Worm (Caenorhabditis elegans) whole organism, L3 larva: ENCODE results near the gene ugt-35.

ENCODE experiments used
- R02D3.7 ChIP-seq: fragments of 150-350 bp; optimal IDR thresholded peaks from 2 replicates; lab custom pipeline; 2014; ENCODE audit warnings: missing biosample characterization, missing genetic modification characterization
- aly-2 ChIP-seq: fragments of 150-350 bp; optimal IDR thresholded peaks from 2 replicates; lab custom pipeline; 2014; ENCODE audit warnings: missing biosample characterization, missing genetic modification characterization
- ama-1 ChIP-seq: fragments of 150-350 bp; optimal IDR thresholded peaks from 2 replicates; lab custom pipeline; 2018
- ceh-28 ChIP-seq: fragments of 150-350 bp; optimal IDR thresholded peaks from 2 replicates; lab custom pipeline; 2014; ENCODE audit warnings: missing biosample characterization, missing genetic modification reagents, missing genetic modification characterization
- egl-27 ChIP-seq: sonication (generic microtip); optimal IDR thresholded peaks from 4 replicates; lab custom pipeline; 2017; ENCODE audit warnings: missing biosample characterization, missing genetic modification reagents, missing genetic modification characterization
- egl-5 ChIP-seq: fragments of 150-350 bp; optimal IDR thresholded peaks from 2 replicates; lab custom pipeline; 2017; ENCODE audit warnings: missing biosample characterization, missing genetic modification reagents, missing genetic modification characterization, inconsistent platforms
- elt-2 ChIP-seq: sonication (generic microtip); optimal IDR thresholded peaks from 2 replicates; lab custom pipeline; 2016; ENCODE audit warnings: missing genetic modification reagents, mild to moderate bottlenecking, missing genetic modification characterization, missing compliant biosample characterization
- fkh-10 ChIP-seq: sonication (generic microtip); optimal IDR thresholded peaks from 2 replicates; lab custom pipeline; 2017; ENCODE audit warnings: missing biosample characterization, missing genetic modification reagents, missing genetic modification characterization
- fos-1 ChIP-seq: fragments of 150-350 bp; optimal IDR thresholded peaks from 2 replicates; lab custom pipeline; 2014; ENCODE audit warnings: missing biosample characterization, missing genetic modification characterization
- hmg-11 ChIP-seq: sonication (generic microtip); optimal IDR thresholded peaks from 2 replicates; lab custom pipeline; 2016; ENCODE audit warnings: missing genetic modification characterization, missing compliant biosample characterization
- jun-1 ChIP-seq: fragments of 150-350 bp; optimal IDR thresholded peaks from 2 replicates; lab custom pipeline; 2014; ENCODE audit warnings: missing biosample characterization, missing genetic modification reagents, missing genetic modification characterization
- lin-15B ChIP-seq: fragments of 150-350 bp; optimal IDR thresholded peaks from 2 replicates; lab custom pipeline; 2014; ENCODE audit warnings: missing biosample characterization, missing genetic modification characterization
- lin-39 ChIP-seq: fragments of 150-350 bp; optimal IDR thresholded peaks from 2 replicates; lab custom pipeline; 2018; ENCODE audit warnings: missing biosample characterization, missing genetic modification reagents, missing genetic modification characterization
- lsy-12 ChIP-seq: sonication (generic microtip); optimal IDR thresholded peaks from 2 replicates; lab custom pipeline; 2016; ENCODE audit warnings: mild to moderate bottlenecking, missing genetic modification characterization, missing compliant biosample characterization
- mdl-1 ChIP-seq: fragments of 150-350 bp; optimal IDR thresholded peaks from 2 replicates; lab custom pipeline; 2014; ENCODE audit warnings: missing biosample characterization, missing genetic modification characterization
- nfya-1 ChIP-seq: sonication (generic microtip); optimal IDR thresholded peaks from 2 replicates; lab custom pipeline; 2017; ENCODE audit warnings: missing genetic modification characterization, mild to moderate bottlenecking, missing compliant biosample characterization, antibody characterized with exemption, moderate library complexity; ENCODE audit not compliant: insufficient read depth
- nhr-11 ChIP-seq: fragments of 150-350 bp; optimal IDR thresholded peaks from 2 replicates; lab custom pipeline; 2014; ENCODE audit warnings: missing biosample characterization, missing genetic modification characterization
- nhr-12 ChIP-seq: fragments of 150-350 bp; optimal IDR thresholded peaks from 2 replicates; lab custom pipeline; 2014; ENCODE audit warnings: missing biosample characterization, missing genetic modification characterization
- nhr-23 ChIP-seq: fragments of 150-350 bp; optimal IDR thresholded peaks from 2 replicates; lab custom pipeline; 2014; ENCODE audit warnings: missing biosample characterization, missing genetic modification reagents, missing genetic modification characterization
- nhr-237 ChIP-seq: fragments of 150-350 bp; optimal IDR thresholded peaks from 2 replicates; lab custom pipeline; 2014; ENCODE audit warnings: missing biosample characterization, missing genetic modification characterization
- nhr-28 ChIP-seq: fragments of 150-350 bp; optimal IDR thresholded peaks from 2 replicates; lab custom pipeline; 2014; ENCODE audit warnings: missing biosample characterization, missing genetic modification characterization
- nhr-43 ChIP-seq: sonication (generic microtip); optimal IDR thresholded peaks from 2 replicates; lab custom pipeline; 2016; ENCODE audit warnings: mild to moderate bottlenecking, missing genetic modification characterization, missing compliant biosample characterization; ENCODE audit not compliant: poor library complexity, severe bottlenecking
- nhr-77 ChIP-seq: fragments of 150-350 bp; optimal IDR thresholded peaks from 2 replicates; lab custom pipeline; 2014; ENCODE audit warnings: missing biosample characterization, missing genetic modification characterization
- pha-4 ChIP-seq: fragments of 150-350 bp; optimal IDR thresholded peaks from 2 replicates; lab custom pipeline; 2014; ENCODE audit warnings: missing biosample characterization, missing genetic modification reagents, missing genetic modification characterization
- pqm-1 ChIP-seq: fragments of 150-350 bp; optimal IDR thresholded peaks from 2 replicates; lab custom pipeline; 2017; ENCODE audit warnings: missing biosample characterization, missing genetic modification characterization, inconsistent platforms
- sea-2 ChIP-seq: fragments of 150-350 bp; sonication (generic microtip); optimal IDR thresholded peaks from 4 replicates; lab custom pipeline; 2014; ENCODE audit warnings: missing biosample characterization, missing genetic modification reagents, missing genetic modification characterization
- snpc-4 ChIP-seq: fragments of 150-350 bp; optimal IDR thresholded peaks from 2 replicates; lab custom pipeline; 2014; ENCODE audit warnings: missing biosample characterization, missing genetic modification characterization
- unc-39 ChIP-seq: sonication (generic microtip); optimal IDR thresholded peaks from 4 replicates; lab custom pipeline; 2017; ENCODE audit warnings: missing biosample characterization, missing genetic modification characterization
- unc-62 ChIP-seq: fragments of 150-350 bp; sonication (generic microtip); optimal IDR thresholded peaks from 4 replicates; lab custom pipeline; 2014; ENCODE audit warnings: missing biosample characterization, missing genetic modification reagents, missing genetic modification characterization
- zag-1 ChIP-seq: fragments of 150-350 bp; optimal IDR thresholded peaks from 2 replicates; lab custom pipeline; 2014; ENCODE audit warnings: missing biosample characterization, missing genetic modification characterization
- ztf-4 ChIP-seq: fragments of 150-350 bp; optimal IDR thresholded peaks from 2 replicates; lab custom pipeline; 2014; ENCODE audit warnings: missing biosample characterization, missing genetic modification characterization

The ugt-35 gene

DNA sequence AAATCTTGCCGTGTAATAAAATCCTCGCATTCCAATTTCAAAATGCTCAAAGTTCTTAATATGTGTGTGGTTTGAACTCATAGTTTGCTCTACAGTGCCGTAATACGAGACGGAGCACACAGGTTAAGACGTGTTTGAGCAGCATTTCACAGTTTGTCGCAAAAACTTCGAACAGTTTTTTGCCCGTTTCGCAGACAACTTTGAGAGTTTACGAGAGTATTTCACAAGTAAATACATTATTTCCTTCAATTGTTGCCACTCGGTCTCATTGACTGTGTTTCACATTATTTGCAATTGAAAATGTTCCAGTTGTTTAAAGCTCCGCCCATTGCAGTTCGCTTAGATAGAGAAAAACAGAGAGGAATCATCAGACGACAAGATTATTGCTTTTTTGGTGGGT lies 33.5 kb upstream of the ugt-35 start, which contains the start of gene F29F11.20:
TSS of gene F29F11.20 (plus strand) at position 301 of the 400 bp plus-strand sequence.
- TF ChIP-seq fos-1 (tag; lab: Kevin White, UChicago): no peak
- peak; percentile 64 for TF ChIP-seq pha-4 (tag; lab: Kevin White, UChicago)
- TF ChIP-seq nhr-28: no peak

DNA sequence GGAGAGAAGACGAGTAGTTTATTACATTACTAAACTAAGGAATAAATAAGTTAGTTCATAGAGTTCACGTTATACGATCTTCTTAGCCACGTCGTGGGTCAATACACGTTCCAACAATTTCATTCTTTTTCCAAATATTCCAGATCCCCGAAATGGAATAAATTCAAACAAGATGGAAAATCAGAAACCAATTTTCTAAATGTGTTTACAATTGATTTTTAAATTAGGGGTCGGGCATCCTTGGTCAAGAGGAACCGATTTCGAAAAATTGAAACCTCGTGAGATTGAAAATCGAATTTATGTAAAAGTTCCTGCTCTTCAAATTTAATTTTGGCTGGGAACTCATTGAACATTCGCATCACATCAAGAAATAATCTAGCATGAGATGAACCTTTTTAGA lies 30.7 kb upstream of the ugt-35 start:
- TF ChIP-seq fkh-10 (GFP tag; lab: Kevin White, UChicago): peak; percentile 49
- TF ChIP-seq pqm-1 (tag; lab: Kevin White, UChicago): no peak
- TF ChIP-seq sea-2 (GFP tag; lab: Kevin White, UChicago): no peak
- no peak for TF ChIP-seq lsy-12 (tag; lab: Kevin White, UChicago)

DNA sequence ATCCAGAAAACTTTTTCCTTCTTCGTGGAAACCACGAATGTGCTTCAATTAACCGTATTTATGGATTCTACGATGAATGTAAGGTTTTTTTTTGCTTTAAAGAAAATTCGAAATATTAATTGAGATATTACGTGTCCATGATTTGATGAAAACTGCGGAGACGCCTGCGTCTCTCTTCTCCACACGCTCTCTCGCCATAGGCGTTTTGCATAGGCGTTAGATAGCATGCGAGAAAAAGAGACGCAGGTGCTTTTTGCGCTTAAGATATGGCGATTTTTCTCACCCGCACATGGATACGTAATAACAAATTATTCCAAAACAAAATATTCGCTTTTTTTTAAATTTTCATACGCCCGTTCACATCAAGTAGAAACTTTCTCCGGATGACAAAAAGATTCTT lies 29.4 kb upstream of the ugt-35 start:
- TF ChIP-seq R02D3.7 (tag; lab: Kevin White, UChicago): no peak
- no peak for TF ChIP-seq unc-62 (GFP tag; lab: Kevin White, UChicago)
- no peak for TF ChIP-seq sea-2 (GFP tag; lab: Kevin White, UChicago)
- TF ChIP-seq nhr-11: no peak
- TF ChIP-seq hmg-11 (tag; lab: Kevin White, UChicago): peak; percentile 23

DNA sequence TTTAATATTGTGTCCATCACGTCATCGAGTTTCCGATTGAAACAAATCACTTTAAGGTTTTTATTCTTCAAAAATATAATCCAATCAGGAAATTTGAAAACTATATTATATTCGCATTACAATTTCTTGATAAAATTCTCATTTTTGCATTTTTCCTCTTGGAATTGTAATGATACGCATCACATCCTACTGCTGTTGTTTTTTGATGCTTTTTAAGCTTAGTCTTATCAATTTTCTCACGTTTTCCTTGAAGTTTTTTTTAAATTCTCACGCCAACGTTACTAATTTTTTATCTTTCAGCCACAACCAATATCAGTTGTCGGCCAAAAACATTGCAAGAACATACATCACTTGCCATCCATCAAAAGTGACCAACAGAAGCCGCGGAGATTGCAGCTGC lies 28.1 kb upstream of the ugt-35 start, which contains the start of gene gsp-1:
TSS of gene gsp-1 (plus strand) at position 301 of the 400 bp plus-strand sequence.
- TF ChIP-seq aly-2 (tag; lab: Kevin White, UChicago) (no peak), nhr-77 (tag; lab: Kevin White, UChicago) (no peak), ama-1 (lab: Kevin White, UChicago) (no peak), lin-39 (tag; lab: Kevin White, UChicago) (peak; percentile 9)

DNA sequence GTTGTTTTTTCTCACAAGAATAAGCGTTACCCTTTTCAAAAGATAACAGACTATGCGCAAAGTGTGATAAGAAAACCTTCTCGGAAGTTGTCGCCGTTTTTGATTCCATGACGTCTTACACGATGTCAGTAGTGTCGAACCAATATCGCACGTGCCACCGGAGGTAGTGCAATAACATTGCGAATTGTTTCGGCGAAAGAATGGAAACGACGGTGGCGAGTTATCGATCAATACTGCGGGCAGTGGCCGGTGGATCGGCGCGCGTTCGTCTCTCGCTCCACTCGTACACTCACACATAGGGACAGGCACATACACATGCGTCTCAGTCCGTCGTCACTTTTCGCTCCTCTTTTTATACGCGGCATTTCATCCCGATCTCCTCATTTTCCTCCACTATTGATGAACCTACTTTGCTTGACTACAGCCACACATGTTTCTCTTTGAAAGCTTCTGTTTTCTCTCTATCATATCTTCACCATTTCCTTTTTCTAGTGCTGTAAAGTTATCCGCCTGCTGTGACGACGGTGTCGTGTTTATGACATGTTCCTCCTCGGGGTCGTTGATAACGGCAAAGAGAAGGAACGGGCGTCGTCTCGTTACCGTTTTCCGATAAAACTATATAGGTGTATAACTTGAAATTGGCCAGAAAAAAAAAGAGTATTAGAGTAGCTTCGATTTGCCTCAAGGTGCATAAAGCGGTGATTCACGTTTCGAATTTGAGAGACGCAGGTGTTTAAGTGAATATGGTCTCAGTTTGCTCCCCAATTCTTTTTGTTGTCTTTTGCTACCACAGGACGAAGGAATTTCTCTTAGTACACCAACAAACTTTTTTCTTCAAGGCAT lies 27.3 kb upstream of the ugt-35 start:
- TF ChIP-seq nhr-43 (tag; lab: Kevin White, UChicago): peak; percentile 53
- no peak for TF ChIP-seq snpc-4
- TF ChIP-seq ceh-28 (tag; lab: Kevin White, UChicago): peak; percentile 46
- peak; percentile 59 for TF ChIP-seq hmg-11 (tag; lab: Kevin White, UChicago)
- no peak for TF ChIP-seq sea-2 (GFP tag; lab: Kevin White, UChicago)
- no peak for TF ChIP-seq egl-5 (tag; lab: Kevin White, UChicago)
- no peak for TF ChIP-seq egl-27 (tag; lab: Kevin White, UChicago)
- TF ChIP-seq ztf-4 (tag; lab: Kevin White, UChicago): no peak
- TF ChIP-seq lin-15B (tag; lab: Kevin White, UChicago): no peak
- peak; percentile 7 for TF ChIP-seq pha-4 (tag; lab: Kevin White, UChicago)
- TF ChIP-seq nfya-1 (tag; lab: Kevin White, UChicago): no peak
- peak; percentile 57 for TF ChIP-seq nhr-23 (tag; lab: Kevin White, UChicago)
- TF ChIP-seq nhr-237: no peak
- peak; percentile 58 for TF ChIP-seq ama-1 (lab: Kevin White, UChicago)
- peak; percentile 75 for TF ChIP-seq elt-2 (tag; lab: Kevin White, UChicago)
- TF ChIP-seq zag-1 (tag; lab: Kevin White, UChicago): no peak
- TF ChIP-seq mdl-1 (tag; lab: Kevin White, UChicago): peak; percentile 67
- TF ChIP-seq jun-1 (tag; lab: Kevin White, UChicago): peak; percentile 54
- TF ChIP-seq nhr-12 (tag; lab: Kevin White, UChicago): no peak
- TF ChIP-seq unc-39: no peak
